Fruit fly (Drosophila melanogaster): Measurements from ENCODE around the gene Fntb.
A peak's percentile ranks its signal among the peaks of the same experiment; 100 is the strongest.

dm6 chr3R:16441367-16441923, 8.6 kb downstream of the Fntb start, which contains the start of gene ema:
- TF ChIP-seq br (GFP tag; optimal IDR thresholded peaks at IDR 0.05) = no peak
- TF ChIP-seq Hr83 (GFP tag; optimal IDR thresholded peaks at IDR 0.05; ENCODE audit: poor library complexity, severe bottlenecking) = peak; percentile 50
- TF ChIP-seq psq (GFP tag; optimal IDR thresholded peaks at IDR 0.05) = no peak
- TF ChIP-seq Vsx2 (GFP tag; optimal IDR thresholded peaks at IDR 0.05; ENCODE audit: partially characterized antibody) = no peak

Measured in whole organism, wandering third instar larva.